In the genomic region with DNA sequence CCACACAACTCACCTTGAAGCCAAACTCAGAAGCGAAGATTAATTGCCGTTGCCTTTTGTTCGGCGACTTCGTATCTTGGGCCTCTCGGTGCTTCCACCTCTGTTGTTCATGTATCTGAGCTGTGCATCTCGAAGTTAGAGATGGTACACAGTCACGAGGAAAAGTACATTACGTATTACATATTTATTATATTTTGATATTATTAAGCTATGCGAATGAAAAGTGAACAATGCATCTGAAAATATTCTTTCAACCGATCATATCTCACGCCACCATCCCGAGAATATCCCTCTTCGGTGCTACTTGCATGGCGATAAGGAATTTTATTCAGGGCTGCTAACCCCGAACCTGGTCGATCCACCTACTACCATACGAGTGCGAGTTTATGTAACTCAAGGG, we compare ENCODE assay signal across 1 fruit fly cellular context.
TF ChIP-seq lines count a peak whose summit lies in the region.

No protein-coding gene starts in this region.

TF ChIP-seq in whole organism, embryonic, 481 proteins besides CTCF, POLR2A, EP300 and RAD21 (continued from another document and continues in another):
- TF ChIP-seq Scr (GFP tag; IDR thresholded peaks at IDR 0.05; lab: Robert Waterston, UW; ENCODE audit: partially characterized antibody) (peak; percentile 63), aop (GFP tag; IDR thresholded peaks at IDR 0.05; lab: Robert Waterston, UW) (no peak), CG17186 (GFP tag; optimal IDR thresholded peaks at IDR 0.05; lab: Kevin White, UChicago) (no peak), CG7987 (GFP tag; optimal IDR thresholded peaks at IDR 0.05; lab: Kevin White, UChicago) (no peak), CG2678 (tag; optimal IDR thresholded peaks at IDR 0.05; lab: Kevin White, UChicago) (peak; percentile 42), NC2β (GFP tag; optimal IDR thresholded peaks at IDR 0.05; lab: Kevin White, UChicago) (no peak), Oli (tag; optimal IDR thresholded peaks at IDR 0.05; lab: Kevin White, UChicago) (peak; percentile 27), CG4328 (GFP tag; optimal IDR thresholded peaks at IDR 0.05; lab: Kevin White, UChicago) (no peak), tll (GFP tag; optimal IDR thresholded peaks at IDR 0.05; lab: Kevin White, UChicago) (no peak), CG14014 (GFP tag; IDR thresholded peaks at IDR 0.05; lab: Robert Waterston, UW) (no peak), YL-1 (GFP tag; optimal IDR thresholded peaks at IDR 0.05; lab: Kevin White, UChicago) (no peak), crp (GFP tag; optimal IDR thresholded peaks at IDR 0.05; lab: Kevin White, UChicago) (no peak), Blimp-1 (GFP tag; optimal IDR thresholded peaks at IDR 0.05; lab: Kevin White, UChicago) (peak; percentile 51), Max (GFP tag; optimal IDR thresholded peaks at IDR 0.05; lab: Kevin White, UChicago) (no peak), tin (GFP tag; optimal IDR thresholded peaks at IDR 0.05; lab: Kevin White, UChicago) (peak; percentile 19), Dll (GFP tag; IDR thresholded peaks at IDR 0.05; lab: Robert Waterston, UW; ENCODE audit: partially characterized antibody) (peak; percentile 67; the same call in 3 of the 4 replicates), CG10654 (GFP tag; optimal IDR thresholded peaks at IDR 0.05; lab: Kevin White, UChicago) (no peak), CG1603 (tag; optimal IDR thresholded peaks at IDR 0.05; lab: Kevin White, UChicago) (peak; percentile 45), CG8089 (GFP tag; optimal IDR thresholded peaks at IDR 0.05; lab: Kevin White, UChicago) (no peak), zfh2 (GFP tag; optimal IDR thresholded peaks at IDR 0.05; lab: Kevin White, UChicago) (no peak), grau (tag; optimal IDR thresholded peaks at IDR 0.05; lab: Kevin White, UChicago) (peak; percentile 22), tio (GFP tag; optimal IDR thresholded peaks at IDR 0.05; lab: Kevin White, UChicago) (no peak), CG10147 (GFP tag; optimal IDR thresholded peaks at IDR 0.05; lab: Kevin White, UChicago) (no peak), CG5245 (GFP tag; optimal IDR thresholded peaks at IDR 0.05; lab: Kevin White, UChicago) (no peak), pnt (GFP tag; optimal IDR thresholded peaks at IDR 0.05; lab: Kevin White, UChicago) (no peak), CG13287 (GFP tag; IDR thresholded peaks at IDR 0.05; lab: Robert Waterston, UW; ENCODE audit: partially characterized antibody) (peak; percentile 19; the same call in 1 of the 2 replicates), CG15479 (GFP tag; optimal IDR thresholded peaks at IDR 0.05; lab: Kevin White, UChicago) (no peak), Dref (GFP tag; IDR thresholded peaks at IDR 0.05; lab: Robert Waterston, UW) (no peak), ham (GFP tag; IDR thresholded peaks at IDR 0.05; lab: Robert Waterston, UW) (no peak), insv (GFP tag; optimal IDR thresholded peaks at IDR 0.05; lab: Kevin White, UChicago) (no peak), CG10366 (GFP tag; IDR thresholded peaks at IDR 0.05; lab: Robert Waterston, UW) (peak; percentile 18; the same call in 1 of the 2 replicates), Pdp1 (GFP tag; optimal IDR thresholded peaks at IDR 0.05; lab: Kevin White, UChicago) (peak in 1 of 2 experiments; percentile 40), vfl (GFP tag; optimal IDR thresholded peaks at IDR 0.05; lab: Kevin White, UChicago) (no peak), CG7839 (tag; optimal IDR thresholded peaks at IDR 0.05; lab: Kevin White, UChicago) (peak; percentile 27), CG16863 (GFP tag; optimal IDR thresholded peaks at IDR 0.05; lab: Kevin White, UChicago) (no peak), prd (optimal IDR thresholded peaks at IDR 0.05; lab: Kevin White, UChicago) (no peak), prd (GFP tag; IDR thresholded peaks at IDR 0.05; lab: Robert Waterston, UW) (peak; percentile 50; the same call in 2 of the 3 replicates), ewg (GFP tag; optimal IDR thresholded peaks at IDR 0.05; lab: Kevin White, UChicago) (no peak), CG12071 (GFP tag; optimal IDR thresholded peaks at IDR 0.05; lab: Kevin White, UChicago) (no peak), CG32532 (GFP tag; IDR thresholded peaks at IDR 0.05; lab: Robert Waterston, UW) (0 out of 2 replicates have a peak, but pooled peaks have one; percentile 12), kah (GFP tag; optimal IDR thresholded peaks at IDR 0.05; lab: Kevin White, UChicago) (no peak), Taf1 (GFP tag; IDR thresholded peaks at IDR 0.05; lab: Robert Waterston, UW) (no peak), Rfx (GFP tag; IDR thresholded peaks at IDR 0.05; lab: Robert Waterston, UW) (no peak), E2f2 (GFP tag; IDR thresholded peaks at IDR 0.05; lab: Robert Waterston, UW) (no peak), mirr (GFP tag; optimal IDR thresholded peaks at IDR 0.05; lab: Kevin White, UChicago) (no peak), MTF-1 (GFP tag; optimal IDR thresholded peaks at IDR 0.05; lab: Kevin White, UChicago; ENCODE audit: borderline replicate concordance) (no peak), CG17612 (GFP tag; IDR thresholded peaks at IDR 0.05; lab: Robert Waterston, UW) (no peak), CG2199 (GFP tag; IDR thresholded peaks at IDR 0.05; lab: Robert Waterston, UW) (peak; percentile 52; the same call in 2 of the 3 replicates), kay (GFP tag; optimal IDR thresholded peaks at IDR 0.05; lab: Kevin White, UChicago) (no peak), dati (GFP tag; IDR thresholded peaks at IDR 0.05; lab: Robert Waterston, UW) (no peak), CG18011 (GFP tag; optimal IDR thresholded peaks at IDR 0.05; lab: Kevin White, UChicago) (no peak), CG7963 (GFP tag; IDR thresholded peaks at IDR 0.05; lab: Robert Waterston, UW; ENCODE audit: partially characterized antibody) (no peak), pzg (GFP tag; optimal IDR thresholded peaks at IDR 0.05; lab: Kevin White, UChicago) (no peak), CG13123 (GFP tag; optimal IDR thresholded peaks at IDR 0.05; lab: Kevin White, UChicago) (no peak), HLHmδ (GFP tag; optimal IDR thresholded peaks at IDR 0.05; lab: Kevin White, UChicago) (no peak), fru (optimal IDR thresholded peaks at IDR 0.05; lab: Kevin White, UChicago) (no peak), CG5180 (GFP tag; optimal IDR thresholded peaks at IDR 0.05; lab: Kevin White, UChicago) (peak; percentile 13), CG6272 (GFP tag; IDR thresholded peaks at IDR 0.05; lab: Robert Waterston, UW) (no peak), Abd-B (GFP tag; optimal IDR thresholded peaks at IDR 0.05; lab: Kevin White, UChicago) (no peak), cg (GFP tag; optimal IDR thresholded peaks at IDR 0.05; lab: Kevin White, UChicago) (no peak), CG8388 (GFP tag; optimal IDR thresholded peaks at IDR 0.05; lab: Kevin White, UChicago) (peak; percentile 44), CG3407 (GFP tag; optimal IDR thresholded peaks at IDR 0.05; lab: Kevin White, UChicago) (no peak), CG31224 (GFP tag; IDR thresholded peaks at IDR 0.05; lab: Robert Waterston, UW) (no peak), tna (GFP tag; IDR thresholded peaks at IDR 0.05; lab: Robert Waterston, UW; ENCODE audit: partially characterized antibody) (no peak), CG17361 (GFP tag; IDR thresholded peaks at IDR 0.05; lab: Robert Waterston, UW) (0 out of 3 replicates have a peak, but pooled peaks have one; percentile 39), CG4360 (GFP tag; IDR thresholded peaks at IDR 0.05; lab: Robert Waterston, UW) (no peak), CG30020 (tag; optimal IDR thresholded peaks at IDR 0.05; lab: Kevin White, UChicago) (no peak), pho (GFP tag; optimal IDR thresholded peaks at IDR 0.05; lab: Kevin White, UChicago) (no peak), sisA (GFP tag; IDR thresholded peaks at IDR 0.05; lab: Robert Waterston, UW) (no peak), shn (GFP tag; optimal IDR thresholded peaks at IDR 0.05; lab: Kevin White, UChicago) (no peak), CG11398 (GFP tag; optimal IDR thresholded peaks at IDR 0.05; lab: Kevin White, UChicago) (no peak), fd102C (GFP tag; optimal IDR thresholded peaks at IDR 0.05; lab: Kevin White, UChicago) (no peak), CG8478 (optimal IDR thresholded peaks at IDR 0.05; lab: Kevin White, UChicago) (no peak), Elba2 (GFP tag; optimal IDR thresholded peaks at IDR 0.05; lab: Kevin White, UChicago) (no peak), br (optimal IDR thresholded peaks at IDR 0.05; lab: Kevin White, UChicago) (no peak), lola (GFP tag; optimal IDR thresholded peaks at IDR 0.05; lab: Kevin White, UChicago) (peak in 1 of 3 experiments; percentile 40), MESR4 (GFP tag; optimal IDR thresholded peaks at IDR 0.05; lab: Kevin White, UChicago) (no peak), Side (GFP tag; optimal IDR thresholded peaks at IDR 0.05; lab: Kevin White, UChicago) (no peak), CG32772 (GFP tag; IDR thresholded peaks at IDR 0.05; lab: Robert Waterston, UW) (0 out of 2 replicates have a peak, but pooled peaks have one; percentile 12), sr (GFP tag; IDR thresholded peaks at IDR 0.05; lab: Robert Waterston, UW) (no peak), CG12219 (GFP tag; optimal IDR thresholded peaks at IDR 0.05; lab: Kevin White, UChicago) (peak; percentile 12), HmgZ (tag; optimal IDR thresholded peaks at IDR 0.05; lab: Kevin White, UChicago) (no peak), ac (GFP tag; optimal IDR thresholded peaks at IDR 0.05; lab: Kevin White, UChicago) (no peak), CG1832 (GFP tag; optimal IDR thresholded peaks at IDR 0.05; lab: Kevin White, UChicago) (no peak), ato (GFP tag; IDR thresholded peaks at IDR 0.05; lab: Robert Waterston, UW; ENCODE audit: partially characterized antibody) (no peak), stwl (tag; optimal IDR thresholded peaks at IDR 0.05; lab: Kevin White, UChicago) (peak; percentile 23), bbx (GFP tag; IDR thresholded peaks at IDR 0.05; lab: Robert Waterston, UW; ENCODE audit: partially characterized antibody) (no peak; the same call in 1 of the 2 replicates), TFAM (GFP tag; optimal IDR thresholded peaks at IDR 0.05; lab: Kevin White, UChicago) (no peak), danr (GFP tag; IDR thresholded peaks at IDR 0.05; lab: Robert Waterston, UW) (no peak), fd3F (GFP tag; optimal IDR thresholded peaks at IDR 0.05; lab: Kevin White, UChicago) (no peak), her (GFP tag; optimal IDR thresholded peaks at IDR 0.05; lab: Kevin White, UChicago) (no peak), CG18262 (tag; optimal IDR thresholded peaks at IDR 0.05; lab: Kevin White, UChicago) (peak; percentile 63), CG11093 (GFP tag; IDR thresholded peaks at IDR 0.05; lab: Robert Waterston, UW) (0 out of 3 replicates have a peak, but pooled peaks have one; percentile 29), CG12769 (tag; optimal IDR thresholded peaks at IDR 0.05; lab: Kevin White, UChicago) (no peak), gro (GFP tag; optimal IDR thresholded peaks at IDR 0.05; lab: Kevin White, UChicago) (no peak), Rx (GFP tag; IDR thresholded peaks at IDR 0.05; lab: Robert Waterston, UW) (peak; percentile 36; the same call in 1 of the 2 replicates), CG17385 (GFP tag; optimal IDR thresholded peaks at IDR 0.05; lab: Kevin White, UChicago) (no peak), hb (GFP tag; IDR thresholded peaks at IDR 0.05; lab: Robert Waterston, UW; ENCODE audit: partially characterized antibody) (no peak), eyg (GFP tag; optimal IDR thresholded peaks at IDR 0.05; lab: Kevin White, UChicago) (no peak), CG15514 (GFP tag; optimal IDR thresholded peaks at IDR 0.05; lab: Kevin White, UChicago) (no peak), CG13424 (tag; optimal IDR thresholded peaks at IDR 0.05; lab: Kevin White, UChicago) (peak; percentile 35), HHEX (GFP tag; optimal IDR thresholded peaks at IDR 0.05; lab: Kevin White, UChicago) (peak; percentile 19), ems (GFP tag; optimal IDR thresholded peaks at IDR 0.05; lab: Kevin White, UChicago) (no peak), Fer1 (GFP tag; optimal IDR thresholded peaks at IDR 0.05; lab: Kevin White, UChicago) (peak; percentile 9), CG6254 (GFP tag; optimal IDR thresholded peaks at IDR 0.05; lab: Kevin White, UChicago) (peak; percentile 12), Trl (optimal IDR thresholded peaks at IDR 0.05; lab: Kevin White, UChicago) (no peak), Trl (GFP tag; optimal IDR thresholded peaks at IDR 0.05; lab: Kevin White, UChicago) (no peak), mld (GFP tag; IDR thresholded peaks at IDR 0.05; lab: Robert Waterston, UW; ENCODE audit: partially characterized antibody) (no peak), CG34224 (GFP tag; IDR thresholded peaks at IDR 0.05; lab: Robert Waterston, UW; ENCODE audit: partially characterized antibody) (no peak), Fer3 (tag; optimal IDR thresholded peaks at IDR 0.05; lab: Kevin White, UChicago) (no peak), Awh (GFP tag; IDR thresholded peaks at IDR 0.05; lab: Robert Waterston, UW) (no peak), GATAe (GFP tag; conservative IDR thresholded peaks at IDR 0.05; lab: Robert Waterston, UW) (no peak), chn (GFP tag; optimal IDR thresholded peaks at IDR 0.05; lab: Kevin White, UChicago) (no peak), Dek (tag; optimal IDR thresholded peaks at IDR 0.05; lab: Kevin White, UChicago) (no peak), knrl (GFP tag; IDR thresholded peaks at IDR 0.05; lab: Robert Waterston, UW; ENCODE audit: partially characterized antibody) (0 out of 3 replicates have a peak, but pooled peaks have one; percentile 24), CG13775 (GFP tag; optimal IDR thresholded peaks at IDR 0.05; lab: Kevin White, UChicago) (peak; percentile 32), gsb (GFP tag; IDR thresholded peaks at IDR 0.05; lab: Robert Waterston, UW) (no peak), org-1 (GFP tag; optimal IDR thresholded peaks at IDR 0.05; lab: Kevin White, UChicago) (no peak), p53 (GFP tag; optimal IDR thresholded peaks at IDR 0.05; lab: Kevin White, UChicago) (no peak), CG2875 (GFP tag; optimal IDR thresholded peaks at IDR 0.05; lab: Kevin White, UChicago) (peak; percentile 32), CG1024 (GFP tag; IDR thresholded peaks at IDR 0.05; lab: Robert Waterston, UW) (0 out of 2 replicates have a peak, but pooled peaks have one; percentile 7), Med (GFP tag; lab: Kevin White, UChicago) (no peak), slbo (GFP tag; IDR thresholded peaks at IDR 0.05; lab: Robert Waterston, UW) (no peak), unc-4 (GFP tag; IDR thresholded peaks at IDR 0.05; lab: Robert Waterston, UW; ENCODE audit: partially characterized antibody) (0 out of 2 replicates have a peak, but pooled peaks have one; percentile 17), peb (GFP tag; IDR thresholded peaks at IDR 0.05; lab: Robert Waterston, UW) (no peak), toy (GFP tag; IDR thresholded peaks at IDR 0.05; lab: Robert Waterston, UW) (no peak), CG31388 (GFP tag; optimal IDR thresholded peaks at IDR 0.05; lab: Kevin White, UChicago) (no peak), D19B (GFP tag; optimal IDR thresholded peaks at IDR 0.05; lab: Kevin White, UChicago) (no peak)
